Fruit fly (Drosophila melanogaster): ENCODE measurements around the gene CG7857.
A peak's percentile ranks its signal among the peaks of the same experiment; 100 is the strongest.

CG7857 gene

dm6 chr3L:15493886-15494598 lies 10.7 kb downstream of the CG7857 start (continued):
- TF ChIP-seq CG30403 (GFP tag; optimal IDR thresholded peaks at IDR 0.05) (peak; percentile 7), CG15696 (tag; optimal IDR thresholded peaks at IDR 0.05) (no peak), CG14441 (GFP tag; IDR thresholded peaks at IDR 0.05) (peak; percentile 29; the same call in 1 of the 2 replicates), CG15601 (tag; optimal IDR thresholded peaks at IDR 0.05) (peak; percentile 15), CG9437 (GFP tag; optimal IDR thresholded peaks at IDR 0.05) (no peak), CG3281 (GFP tag; optimal IDR thresholded peaks at IDR 0.05) (peak; percentile 54), Blimp-1 (GFP tag; optimal IDR thresholded peaks at IDR 0.05) (peak; percentile 37), Ptx1 (GFP tag; IDR thresholded peaks at IDR 0.05) (peak; percentile 52; the same call in 1 of the 2 replicates), ranshi (GFP tag; IDR thresholded peaks at IDR 0.05) (0 out of 2 replicates have a peak, but pooled peaks have one; percentile 12), Sox100B (GFP tag; optimal IDR thresholded peaks at IDR 0.05) (peak; percentile 65), CG4820 (GFP tag; optimal IDR thresholded peaks at IDR 0.05) (peak; percentile 50), HLH54F (GFP tag; optimal IDR thresholded peaks at IDR 0.05) (no peak), CG2712 (tag; optimal IDR thresholded peaks at IDR 0.05) (peak; percentile 25), Side (GFP tag; optimal IDR thresholded peaks at IDR 0.05) (no peak), sr (GFP tag; IDR thresholded peaks at IDR 0.05) (peak; percentile 53; the same call in 2 of the 3 replicates), chinmo (GFP tag; IDR thresholded peaks at IDR 0.05; ENCODE audit: partially characterized antibody) (0 out of 4 replicates have a peak, but pooled peaks have one; percentile 12), jumu (GFP tag; optimal IDR thresholded peaks at IDR 0.05) (no peak), ap (GFP tag; IDR thresholded peaks at IDR 0.05) (0 out of 2 replicates have a peak, but pooled peaks have one; percentile 37), pan (optimal IDR thresholded peaks at IDR 0.05) (no peak), pan (GFP tag; optimal IDR thresholded peaks at IDR 0.05 in 1 of 2, IDR thresholded peaks at IDR 0.05 in 1 of 2) (peak in 1 of 2 experiments; percentile 12), lmd (GFP tag; IDR thresholded peaks at IDR 0.05) (peak; percentile 41; the same call in 1 of the 2 replicates), gem (tag; optimal IDR thresholded peaks at IDR 0.05) (peak; percentile 63), CG4424 (GFP tag; optimal IDR thresholded peaks at IDR 0.05) (peak; percentile 29), sug (tag; optimal IDR thresholded peaks at IDR 0.05) (peak; percentile 7), slbo (GFP tag; IDR thresholded peaks at IDR 0.05) (no peak), CG15269 (tag; optimal IDR thresholded peaks at IDR 0.05) (peak; percentile 28), CG6813 (GFP tag; optimal IDR thresholded peaks at IDR 0.05) (peak; percentile 35), CG13424 (tag; optimal IDR thresholded peaks at IDR 0.05) (peak; percentile 36), CG18262 (tag; optimal IDR thresholded peaks at IDR 0.05) (peak; percentile 29), CG32532 (GFP tag; IDR thresholded peaks at IDR 0.05) (peak; percentile 24; the same call in 1 of the 2 replicates), Hr78 (GFP tag; optimal IDR thresholded peaks at IDR 0.05) (peak in 1 of 2 experiments; percentile 25), CG13894 (tag; optimal IDR thresholded peaks at IDR 0.05) (no peak), CG9932 (GFP tag; IDR thresholded peaks at IDR 0.05) (peak; percentile 37; the same call in 1 of the 2 replicates), ATbp (GFP tag; optimal IDR thresholded peaks at IDR 0.05) (peak; percentile 40), tap (tag; optimal IDR thresholded peaks at IDR 0.05) (peak; percentile 60), tgo (GFP tag; IDR thresholded peaks at IDR 0.05) (no peak), CG7556 (GFP tag; optimal IDR thresholded peaks at IDR 0.05) (peak; percentile 48), corto (GFP tag; optimal IDR thresholded peaks at IDR 0.05) (no peak), zf30C (GFP tag; optimal IDR thresholded peaks at IDR 0.05) (no peak), CG3163 (GFP tag; optimal IDR thresholded peaks at IDR 0.05) (peak; percentile 96), dmrt99B (tag; optimal IDR thresholded peaks at IDR 0.05) (peak; percentile 73), Mad (GFP tag; optimal IDR thresholded peaks at IDR 0.05) (no peak), CG31441 (GFP tag; IDR thresholded peaks at IDR 0.05) (peak; percentile 58; the same call in 1 of the 2 replicates), lab (GFP tag; optimal IDR thresholded peaks at IDR 0.05) (peak; percentile 35), Aef1 (GFP tag; IDR thresholded peaks at IDR 0.05) (peak; percentile 23; the same call in 2 of the 3 replicates), Doc3 (GFP tag; IDR thresholded peaks at IDR 0.05; ENCODE audit: partially characterized antibody) (no peak), knrl (GFP tag; IDR thresholded peaks at IDR 0.05; ENCODE audit: partially characterized antibody) (no peak), seq (GFP tag; IDR thresholded peaks at IDR 0.05) (peak; percentile 58; the same call in 1 of the 2 replicates)
